Worm (Caenorhabditis elegans): Measurements from ENCODE around the gene F56H9.9.
A peak's percentile ranks its signal among the peaks of the same experiment; 100 is the strongest.

The F56H9.9 gene

ce11 chrV:12634746-12635145 is 10.5 kb upstream of the F56H9.9 start:
- TF ChIP-seq ztf-16 (tag; optimal IDR thresholded peaks at IDR 0.05) = no peak
- TF ChIP-seq fax-1 (tag; optimal IDR thresholded peaks at IDR 0.05) = no peak
- no peak for TF ChIP-seq ttx-3 (tag; optimal IDR thresholded peaks at IDR 0.05)
- TF ChIP-seq elt-2 (tag; optimal IDR thresholded peaks at IDR 0.05) = no peak
- TF ChIP-seq pha-4 (tag; optimal IDR thresholded peaks at IDR 0.05) = no peak
- no peak for TF ChIP-seq rnt-1 (tag; optimal IDR thresholded peaks at IDR 0.05)
- TF ChIP-seq nfya-1 (tag; optimal IDR thresholded peaks at IDR 0.05) = no peak
- TF ChIP-seq ceh-31 (tag; optimal IDR thresholded peaks at IDR 0.05) = no peak
- TF ChIP-seq mec-3 (tag; optimal IDR thresholded peaks at IDR 0.05; ENCODE audit: borderline replicate concordance) = no peak
- TF ChIP-seq dmd-4 (tag; optimal IDR thresholded peaks at IDR 0.05; ENCODE audit: borderline replicate concordance) = no peak

- TF ChIP-seq C08G9.2 (tag; optimal IDR thresholded peaks at IDR 0.05) (no peak), nhr-11 (tag; optimal IDR thresholded peaks at IDR 0.05) (no peak), lim-6 (tag; optimal IDR thresholded peaks at IDR 0.05) (no peak), Y22D7AL.16 (tag; optimal IDR thresholded peaks at IDR 0.05) (no peak), elt-2 (tag; optimal IDR thresholded peaks at IDR 0.05) (peak; percentile 93)
Observed at ce11 chrV:12634050-12634449, 9.8 kb upstream of the F56H9.9 start.

ce11 chrV:12633046-12633445 is 8.8 kb upstream of the F56H9.9 start:
- peak; percentile 36 for TF ChIP-seq sox-4 (tag; optimal IDR thresholded peaks at IDR 0.05)
- no peak for TF ChIP-seq zip-5 (tag; optimal IDR thresholded peaks at IDR 0.05)
- TF ChIP-seq tbx-2 (tag; optimal IDR thresholded peaks at IDR 0.05) = no peak
- TF ChIP-seq ceh-22 (tag; optimal IDR thresholded peaks at IDR 0.05) = no peak

DNA sequence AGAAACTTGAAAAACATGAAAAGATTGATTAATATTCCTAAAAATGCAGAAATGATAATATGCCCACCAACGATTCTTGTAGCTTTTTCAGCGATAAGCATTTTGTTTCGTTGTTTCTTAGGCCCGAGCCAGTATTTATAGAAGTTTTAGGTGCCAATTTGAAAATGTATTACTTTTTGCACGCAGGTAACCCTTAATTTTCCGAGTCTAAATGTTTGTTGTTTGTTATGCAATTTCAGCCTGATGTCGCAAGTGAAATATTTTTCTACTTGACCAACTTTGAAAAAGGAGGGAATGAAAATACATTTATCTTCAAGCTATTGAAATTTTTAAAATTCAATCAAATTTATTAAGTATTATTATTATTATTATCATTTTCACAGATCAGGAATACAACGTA is 7.8 kb upstream of the F56H9.9 start, which contains the start of gene srx-113:
TSS of gene srx-113 (minus strand) at position 101 of the 400 bp plus-strand sequence.
- TF ChIP-seq ztf-16 (tag; optimal IDR thresholded peaks at IDR 0.05) = no peak
- TF ChIP-seq hlh-15 (tag; optimal IDR thresholded peaks at IDR 0.05) = no peak
- TF ChIP-seq zip-5 (tag; optimal IDR thresholded peaks at IDR 0.05) = no peak
- TF ChIP-seq unc-3 (GFP tag; conservative IDR thresholded peaks at IDR 0.05) = no peak
- TF ChIP-seq unc-3 (tag; optimal IDR thresholded peaks at IDR 0.05) = no peak
- no peak for TF ChIP-seq unc-42 (tag; optimal IDR thresholded peaks at IDR 0.05)
- no peak for TF ChIP-seq fkh-6 (tag; optimal IDR thresholded peaks at IDR 0.05)
- no peak for TF ChIP-seq ceh-31 (tag; optimal IDR thresholded peaks at IDR 0.05)
- no peak for TF ChIP-seq unc-86 (tag; optimal IDR thresholded peaks at IDR 0.05)
- no peak for TF ChIP-seq hlh-6 (tag; optimal IDR thresholded peaks at IDR 0.05)
- TF ChIP-seq lim-6 (tag; optimal IDR thresholded peaks at IDR 0.05) = no peak
- TF ChIP-seq tbx-2 (tag; optimal IDR thresholded peaks at IDR 0.05) = no peak
- no peak for TF ChIP-seq ahr-1 (tag; optimal IDR thresholded peaks at IDR 0.05)
- no peak for TF ChIP-seq nhr-11 (tag; optimal IDR thresholded peaks at IDR 0.05)
- TF ChIP-seq Y22D7AL.16 (tag; optimal IDR thresholded peaks at IDR 0.05) = no peak
- no peak for TF ChIP-seq pat-9 (tag; optimal IDR thresholded peaks at IDR 0.05)
- no peak for TF ChIP-seq unc-55 (GFP tag; optimal IDR thresholded peaks at IDR 0.05)

ce11 chrV:12629743-12630142 is 5.5 kb upstream of the F56H9.9 start, which contains the start of gene F56H9.6:
Gene F56H9.6, minus strand, starts transcription at chrV:12629843.
- TF ChIP-seq fkh-6 (tag; optimal IDR thresholded peaks at IDR 0.05) = no peak
- no peak for TF ChIP-seq ceh-22 (tag; optimal IDR thresholded peaks at IDR 0.05)
- TF ChIP-seq syd-9 (tag; optimal IDR thresholded peaks at IDR 0.05) = no peak
- no peak for TF ChIP-seq mec-3 (tag; optimal IDR thresholded peaks at IDR 0.05; ENCODE audit: borderline replicate concordance)
- no peak for TF ChIP-seq dve-1 (tag; optimal IDR thresholded peaks at IDR 0.05)
- TF ChIP-seq unc-86 (tag; optimal IDR thresholded peaks at IDR 0.05) = no peak
- no peak for TF ChIP-seq ceh-34 (tag; optimal IDR thresholded peaks at IDR 0.05)
- TF ChIP-seq madf-2 (tag; optimal IDR thresholded peaks at IDR 0.05) = no peak
- TF ChIP-seq ceh-45 (GFP tag; IDR thresholded peaks at IDR 0.05) = no peak
- no peak for TF ChIP-seq npax-4 (tag; optimal IDR thresholded peaks at IDR 0.05)
- no peak for TF ChIP-seq nhr-232 (tag; optimal IDR thresholded peaks at IDR 0.05)
- TF ChIP-seq K09A11.1 (tag; optimal IDR thresholded peaks at IDR 0.05; ENCODE audit: insufficient read depth) = no peak
- no peak for TF ChIP-seq pha-4 (tag; optimal IDR thresholded peaks at IDR 0.05)
- no peak for TF ChIP-seq dmd-4 (tag; optimal IDR thresholded peaks at IDR 0.05; ENCODE audit: borderline replicate concordance)
- TF ChIP-seq lim-6 (tag; optimal IDR thresholded peaks at IDR 0.05) = no peak
